Worm (Caenorhabditis elegans) whole organism, L4/young adult: Measurements from ENCODE around the gene gakh-1.

Source experiments
- W03F9.2 ChIP-seq: fragments of 150-350 bp; optimal IDR thresholded peaks from 2 replicates; lab custom pipeline; 2014; ENCODE audit warnings: missing biosample characterization, missing genetic modification characterization
- dao-5 ChIP-seq: sonication (generic microtip); optimal IDR thresholded peaks from 2 replicates; lab custom pipeline; 2016; ENCODE audit warnings: missing genotype, missing genetic modification characterization, moderate library complexity, missing compliant biosample characterization
- him-1 ChIP-seq: sonication (generic microtip); optimal IDR thresholded peaks from 2 replicates; lab custom pipeline; 2016; ENCODE audit warnings: missing genotype, missing genetic modification reagents, missing genetic modification characterization, missing compliant biosample characterization

DNA sequence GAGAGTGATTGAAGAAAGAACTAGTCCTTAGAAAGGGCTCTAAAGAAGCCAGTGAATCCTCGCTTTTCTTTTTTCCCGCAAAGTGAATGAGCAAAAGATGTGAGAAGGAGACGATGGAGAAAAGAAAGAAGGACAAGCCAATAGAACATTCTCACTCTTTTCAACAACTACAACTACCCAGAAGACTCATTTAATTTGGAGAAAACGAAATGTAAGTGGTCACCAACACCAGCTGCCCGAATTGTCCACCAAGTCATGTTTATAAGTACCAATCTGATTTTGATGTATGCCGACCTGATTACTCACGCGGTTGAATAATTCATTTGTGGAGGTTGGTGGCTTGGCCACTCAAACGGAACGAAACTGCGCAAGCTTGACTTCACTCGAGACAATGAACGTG, 20.3 kb downstream of the gakh-1 start:
- TF ChIP-seq W03F9.2 (tag; lab: Kevin White, UChicago) (no peak), him-1 (no peak), dao-5 (tag; lab: Kevin White, UChicago) (no peak)
